Worm (Caenorhabditis elegans) whole organism, L1 larva: Measurements from ENCODE around the gene ins-8.
A peak's percentile ranks its signal among the peaks of the same experiment; 100 is the strongest.

ENCODE experiments used
- C34B4.2 ChIP-seq: sonication (generic microtip); optimal IDR thresholded peaks from 2 replicates; lab custom pipeline; 2017; ENCODE audit warnings: mild to moderate bottlenecking, missing genetic modification characterization, missing compliant biosample characterization
- Y116A8C.19 ChIP-seq: sonication (generic microtip); optimal IDR thresholded peaks from 2 replicates; lab custom pipeline; 2016; ENCODE audit warnings: missing compliant biosample characterization, missing genetic modification characterization, borderline replicate concordance
- aly-2 ChIP-seq: fragments of 150-350 bp; optimal IDR thresholded peaks from 2 replicates; lab custom pipeline; 2014; ENCODE audit warnings: missing biosample characterization, missing genetic modification characterization
- ama-1 ChIP-seq: fragments of 150-350 bp; optimal IDR thresholded peaks from 2 replicates; lab custom pipeline; 2014
- blmp-1 ChIP-seq: fragments of 150-350 bp; optimal IDR thresholded peaks from 2 replicates; lab custom pipeline; 2014; ENCODE audit warnings: missing biosample characterization, missing genetic modification characterization
- ceh-63 ChIP-seq: fragments of 200-800 bp; sonication (Bioruptor generic); optimal IDR thresholded peaks from 2 replicates; lab custom pipeline; 2018; ENCODE audit warnings: mild to moderate bottlenecking, missing genetic modification characterization, missing compliant biosample characterization
- ceh-82 ChIP-seq, 3 experiments: fragments of 150-350 bp in 1 of 3; sonication (generic microtip) in 2 of 3; optimal IDR thresholded peaks; 2 replicates each; lab custom pipeline; 2014 to 2017; ENCODE audit warnings: missing biosample characterization in 3 of 3, missing genetic modification characterization in 3 of 3
- dpl-1 ChIP-seq, 3 experiments: fragments of 150-350 bp in 2 of 3; sonication (generic microtip) in 1 of 3; optimal IDR thresholded peaks; 2 replicates each; lab custom pipeline; 2014 to 2017; ENCODE audit warnings: missing biosample characterization in 3 of 3, missing genetic modification characterization in 3 of 3, missing genetic modification reagents in 3 of 3
- efl-1 ChIP-seq, 4 experiments: fragments of 150-350 bp; optimal IDR thresholded peaks in 3 of 4; peaks in 1 of 4; 1 replicate in 1 of 4; 2 replicates in 3 of 4; lab custom pipeline; 2014; ENCODE audit warnings: missing biosample characterization in 2 of 4, missing genetic modification characterization in 2 of 4, missing genetic modification reagents in 2 of 4
- elt-3 ChIP-seq, 6 experiments: fragments of 150-350 bp in 1 of 6; sonication (generic microtip); optimal IDR thresholded peaks; 2 replicates each; lab custom pipeline; 2017 to 2018; ENCODE audit warnings: missing biosample characterization in 6 of 6, missing genetic modification characterization in 6 of 6, inconsistent platforms in 1 of 6
- fkh-10 ChIP-seq: sonication (generic microtip); optimal IDR thresholded peaks from 2 replicates; lab custom pipeline; 2017; ENCODE audit warnings: missing biosample characterization, missing genetic modification reagents, missing genetic modification characterization
- fkh-8 ChIP-seq: sonication (generic microtip); optimal IDR thresholded peaks from 2 replicates; lab custom pipeline; 2016; ENCODE audit warnings: mild to moderate bottlenecking, missing genetic modification characterization, missing compliant biosample characterization
- fos-1 ChIP-seq: fragments of 150-350 bp; optimal IDR thresholded peaks from 2 replicates; lab custom pipeline; 2014; ENCODE audit warnings: missing biosample characterization, missing genetic modification characterization
- grh-1 ChIP-seq: fragments of 200-800 bp; sonication (Bioruptor generic); IDR thresholded peaks from 2 replicates; pipeline ENCODE4 v1.3.6; 2022; ENCODE audit warnings: missing genetic modification reagents, missing genetic modification characterization, missing compliant biosample characterization
- hlh-4 ChIP-seq: sonication (generic microtip); optimal IDR thresholded peaks from 2 replicates; lab custom pipeline; 2016; ENCODE audit warnings: mild to moderate bottlenecking, missing genetic modification characterization, missing compliant biosample characterization
- jun-1 ChIP-seq: fragments of 150-350 bp; optimal IDR thresholded peaks from 2 replicates; lab custom pipeline; 2014; ENCODE audit warnings: missing biosample characterization, missing genetic modification reagents, missing genetic modification characterization
- lin-14 ChIP-seq: fragments of 200-800 bp; sonication (Bioruptor generic); optimal IDR thresholded peaks from 2 replicates; lab custom pipeline; 2018; ENCODE audit warnings: mild to moderate bottlenecking, missing genetic modification characterization, moderate library complexity, missing compliant biosample characterization
- lin-15B ChIP-seq: fragments of 150-350 bp; sonication (generic microtip); optimal IDR thresholded peaks from 3 replicates; lab custom pipeline; 2014; ENCODE audit warnings: missing biosample characterization, missing genetic modification characterization
- lin-35 ChIP-seq, 2 experiments: fragments of 150-350 bp; optimal IDR thresholded peaks; 2 replicates each; lab custom pipeline; 2014; ENCODE audit warnings: missing biosample characterization in 2 of 2, missing genetic modification characterization in 2 of 2, missing genetic modification reagents in 2 of 2
- lir-3 ChIP-seq: sonication (generic microtip); optimal IDR thresholded peaks from 2 replicates; lab custom pipeline; 2016; ENCODE audit warnings: mild to moderate bottlenecking, missing genetic modification characterization, moderate library complexity, missing compliant biosample characterization; ENCODE audit not compliant: poor library complexity
- lsy-2 ChIP-seq, 2 experiments: fragments of 150-350 bp; optimal IDR thresholded peaks; 2 replicates each; lab custom pipeline; 2014; ENCODE audit warnings: missing biosample characterization in 2 of 2, missing genetic modification characterization in 2 of 2
- mab-9 ChIP-seq: fragments of 200-800 bp; sonication (Bioruptor generic); IDR thresholded peaks from 2 replicates; pipeline ENCODE4 v1.3.6; 2022; ENCODE audit warnings: missing genetic modification reagents, missing genetic modification characterization, missing compliant biosample characterization
- mep-1 ChIP-seq: fragments of 150-350 bp; optimal IDR thresholded peaks from 2 replicates; lab custom pipeline; 2014; ENCODE audit warnings: missing biosample characterization, missing genetic modification characterization
- nhr-20 ChIP-seq: sonication (generic microtip); optimal IDR thresholded peaks from 2 replicates; lab custom pipeline; 2016; ENCODE audit warnings: mild to moderate bottlenecking, missing genetic modification characterization, missing compliant biosample characterization
- nhr-71 ChIP-seq: sonication (generic microtip); optimal IDR thresholded peaks from 2 replicates; lab custom pipeline; 2016; ENCODE audit warnings: mild to moderate bottlenecking, missing genetic modification characterization, moderate library complexity, missing compliant biosample characterization
- nhr-77 ChIP-seq: fragments of 150-350 bp; optimal IDR thresholded peaks from 2 replicates; lab custom pipeline; 2014; ENCODE audit warnings: missing biosample characterization, missing genetic modification characterization
- nhr-85 ChIP-seq: sonication (generic microtip); peaks from one replicate; lab custom pipeline; 2016; ENCODE audit warnings: missing genetic modification characterization, inconsistent platforms, missing compliant biosample characterization
- pag-3 ChIP-seq: sonication (generic microtip); optimal IDR thresholded peaks from 2 replicates; lab custom pipeline; 2017; ENCODE audit warnings: missing genetic modification characterization, mild to moderate bottlenecking, missing compliant biosample characterization, antibody characterized with exemption, borderline replicate concordance; ENCODE audit not compliant: insufficient read depth
- pqm-1 ChIP-seq: sonication (generic microtip); optimal IDR thresholded peaks from 3 replicates; lab custom pipeline; 2017; ENCODE audit warnings: missing biosample characterization, missing genetic modification characterization
- rnt-1 ChIP-seq: sonication (generic microtip); optimal IDR thresholded peaks from 2 replicates; lab custom pipeline; 2016; ENCODE audit warnings: mild to moderate bottlenecking, missing genetic modification characterization, moderate library complexity, missing compliant biosample characterization
- skn-1 ChIP-seq: fragments of 150-350 bp; optimal IDR thresholded peaks from 2 replicates; lab custom pipeline; 2014; ENCODE audit warnings: missing biosample characterization, missing genetic modification characterization
- snpc-4 ChIP-seq: fragments of 150-350 bp; optimal IDR thresholded peaks from 2 replicates; lab custom pipeline; 2014; ENCODE audit warnings: missing biosample characterization, missing genetic modification characterization
- snu-23 ChIP-seq: sonication (generic microtip); optimal IDR thresholded peaks from 2 replicates; lab custom pipeline; 2016; ENCODE audit warnings: missing genetic modification characterization, missing compliant biosample characterization
- swsn-7 ChIP-seq: sonication (generic microtip); optimal IDR thresholded peaks from 2 replicates; lab custom pipeline; 2016; ENCODE audit warnings: missing genetic modification characterization, missing compliant biosample characterization
- tbx-2 ChIP-seq: sonication (generic microtip); optimal IDR thresholded peaks from 2 replicates; lab custom pipeline; 2016; ENCODE audit warnings: missing genetic modification characterization, missing compliant biosample characterization
- unc-130 ChIP-seq: fragments of 150-350 bp; optimal IDR thresholded peaks from 2 replicates; lab custom pipeline; 2017; ENCODE audit warnings: missing biosample characterization, missing genetic modification characterization, inconsistent platforms
- unc-98 ChIP-seq: fragments of 200-800 bp; sonication (Bioruptor generic); IDR thresholded peaks from 2 replicates; pipeline ENCODE4 v1.3.6; 2022; ENCODE audit warnings: missing genetic modification characterization, missing compliant biosample characterization

Gene ins-8

DNA sequence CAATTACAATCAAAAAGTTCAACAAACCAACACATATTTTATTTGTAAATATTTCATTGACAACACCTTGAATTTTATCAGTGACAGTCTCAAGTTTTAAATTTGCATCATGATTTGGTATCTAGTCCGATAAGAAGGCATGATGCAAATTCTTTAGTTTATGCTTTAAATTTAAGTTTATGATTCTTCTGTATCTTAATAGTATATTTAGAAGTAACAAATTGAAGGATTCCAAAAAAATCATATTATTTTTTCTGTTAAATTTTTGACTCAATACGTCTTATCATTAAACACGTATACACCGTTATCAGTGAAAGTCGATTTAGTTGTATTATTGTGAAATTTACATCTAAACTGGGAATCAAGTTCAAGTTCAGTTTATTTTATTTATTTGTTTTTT lies 29.5 kb downstream of the ins-8 start, which contains the start of gene chca-1 (continued):
- TF ChIP-seq C34B4.2 (tag; lab: Kevin White, UChicago) (no peak), fos-1 (tag; lab: Kevin White, UChicago) (no peak), nhr-71 (peak; percentile 36), efl-1 (optimal IDR thresholded peaks at IDR 0.05; lab: Kevin White, UChicago) (no peak), efl-1 (GFP tag; optimal IDR thresholded peaks at IDR 0.05 in 1 of 2; lab: Kevin White, UChicago) (no peak), ama-1 (lab: Kevin White, UChicago) (no peak)

- TF ChIP-seq snpc-4: no peak
- TF ChIP-seq jun-1 (tag; lab: Kevin White, UChicago): no peak
- TF ChIP-seq fos-1 (tag; lab: Kevin White, UChicago): no peak
- no peak for TF ChIP-seq elt-3 (tag; optimal IDR thresholded peaks at IDR 0.05; lab: Kevin White, UChicago)
- no peak for TF ChIP-seq lin-14 (GFP tag; lab: Kevin White, UChicago)
- no peak for TF ChIP-seq unc-130
- TF ChIP-seq ceh-63 (GFP tag; lab: Kevin White, UChicago): no peak
- no peak for TF ChIP-seq skn-1 (tag; lab: Kevin White, UChicago)
- no peak for TF ChIP-seq pag-3 (tag; lab: Kevin White, UChicago)
- TF ChIP-seq grh-1 (GFP tag; lab: Robert Waterston, UW): no peak
- TF ChIP-seq hlh-4: no peak
- no peak for TF ChIP-seq lsy-2 (tag; optimal IDR thresholded peaks at IDR 0.05; lab: Kevin White, UChicago)
- TF ChIP-seq Y116A8C.19 (tag; lab: Kevin White, UChicago): no peak
- no peak for TF ChIP-seq blmp-1
- TF ChIP-seq unc-98 (GFP tag; lab: Robert Waterston, UW): no peak
- no peak for TF ChIP-seq C34B4.2 (tag; lab: Kevin White, UChicago)
- TF ChIP-seq mab-9 (GFP tag; lab: Robert Waterston, UW): no peak
- no peak for TF ChIP-seq lin-15B (tag; lab: Kevin White, UChicago)
Measured at ce11 chrIV:9648682-9649081, 32.1 kb downstream of the ins-8 start, which contains the start of gene srm-3. srm-3 (plus strand) TSS chrIV:9648982.

DNA sequence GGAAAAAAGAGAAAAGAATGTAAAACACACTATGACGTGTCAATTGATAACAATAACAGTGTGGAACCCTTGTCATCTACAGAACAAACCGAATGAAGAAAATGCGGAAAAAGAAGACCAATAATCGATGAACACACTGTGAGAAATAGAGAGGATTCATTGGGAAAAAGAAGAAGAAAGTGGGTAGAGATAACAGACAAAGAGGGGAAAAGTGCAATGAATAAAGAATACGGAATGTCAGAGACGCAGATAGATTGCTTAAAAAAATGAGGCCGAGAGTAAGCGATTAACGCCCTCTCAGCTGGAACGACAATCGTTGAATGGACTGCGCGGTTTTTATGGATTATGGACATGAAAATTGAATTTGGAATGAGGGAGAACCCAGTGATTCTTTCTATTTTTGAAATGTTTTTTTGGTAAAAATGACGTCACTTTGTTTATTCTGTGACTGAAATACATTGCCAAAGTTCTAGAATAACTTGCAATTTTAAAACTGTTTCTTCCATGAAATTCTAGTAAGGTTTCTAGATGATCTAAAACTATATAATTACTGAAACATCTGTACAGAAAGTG lies 32.9 kb downstream of the ins-8 start, which contains the start of gene amph-1:
Gene amph-1, minus strand, starts transcription at position 85 of the 573 bp plus-strand sequence.
- TF ChIP-seq tbx-2 (tag; lab: Kevin White, UChicago) (peak; percentile 15), nhr-71 (peak; percentile 37), ceh-82 (tag; optimal IDR thresholded peaks at IDR 0.05; lab: Kevin White, UChicago) (peak in 1 of 3 experiments; percentile 1), fkh-10 (GFP tag; lab: Kevin White, UChicago) (no peak), blmp-1 (peak; percentile 75), rnt-1 (peak; percentile 45), pqm-1 (tag; lab: Kevin White, UChicago) (no peak), nhr-77 (tag; lab: Kevin White, UChicago) (no peak), snu-23 (peak; percentile 58), skn-1 (tag; lab: Kevin White, UChicago) (peak; percentile 1), aly-2 (no peak), dpl-1 (GFP tag; optimal IDR thresholded peaks at IDR 0.05; lab: Kevin White, UChicago) (peak in 2 of 3 experiments; percentile 1 to 19), efl-1 (optimal IDR thresholded peaks at IDR 0.05; lab: Kevin White, UChicago) (peak; percentile 47 to 62), efl-1 (GFP tag; optimal IDR thresholded peaks at IDR 0.05 in 1 of 2; lab: Kevin White, UChicago) (no peak), lir-3 (tag; lab: Kevin White, UChicago) (peak; percentile 2), fkh-8 (tag; lab: Kevin White, UChicago) (no peak), lin-35 (GFP tag; optimal IDR thresholded peaks at IDR 0.05; lab: Kevin White, UChicago) (peak; percentile 41), mep-1 (tag; lab: Kevin White, UChicago) (peak; percentile 65), jun-1 (tag; lab: Kevin White, UChicago) (peak; percentile 2), nhr-20 (tag; lab: Kevin White, UChicago) (peak; percentile 35), nhr-85 (tag; lab: Kevin White, UChicago) (peak; percentile 57), elt-3 (tag; optimal IDR thresholded peaks at IDR 0.05; lab: Kevin White, UChicago) (peak in 1 of 6 experiments; percentile 8), swsn-7 (tag; lab: Kevin White, UChicago) (peak; percentile 19), lin-14 (GFP tag; lab: Kevin White, UChicago) (peak; percentile 83), lsy-2 (tag; optimal IDR thresholded peaks at IDR 0.05; lab: Kevin White, UChicago) (peak; percentile 20 to 60)
